Fruit fly (Drosophila melanogaster) whole organism, wandering third instar larva: ENCODE data around the gene BigH1.

Experiments
- Dif ChIP-seq: fragments of 200-275, 200-300 bp; sonication (Bioruptor generic); optimal IDR thresholded peaks from 2 replicates; lab custom pipeline; 2018; ENCODE audit warnings: missing biosample characterization, missing genetic modification characterization; ENCODE audit not compliant: partially characterized antibody
- GATAd ChIP-seq: sonication (Bioruptor generic); optimal IDR thresholded peaks from 2 replicates; lab custom pipeline; 2016; ENCODE audit warnings: missing biosample characterization, missing genetic modification characterization
- Mio ChIP-seq: sonication (Bioruptor generic); optimal IDR thresholded peaks from 2 replicates; lab custom pipeline; 2016; ENCODE audit warnings: missing biosample characterization, missing genetic modification characterization
- Myc ChIP-seq: fragments of >200 bp; optimal IDR thresholded peaks from 2 replicates; lab custom pipeline; 2017
- N ChIP-seq: fragments of >200 bp; optimal IDR thresholded peaks from 2 replicates; lab custom pipeline; 2018; ENCODE audit warnings: missing biosample characterization, missing external identifiers, missing genetic modification characterization
- OdsH ChIP-seq: fragments of 200-800 bp; sonication (Bioruptor generic); optimal IDR thresholded peaks from 2 replicates; lab custom pipeline; 2016; ENCODE audit warnings: missing biosample characterization, mild to moderate bottlenecking, missing genetic modification characterization
- dsf ChIP-seq: sonication (Bioruptor generic); optimal IDR thresholded peaks from 2 replicates; lab custom pipeline; 2016; ENCODE audit warnings: missing biosample characterization, missing genetic modification characterization, borderline replicate concordance
- fru ChIP-seq: fragments of 200-800 bp; sonication (Bioruptor generic); optimal IDR thresholded peaks from 3 replicates; lab custom pipeline; 2016; ENCODE audit warnings: missing biosample characterization, mild to moderate bottlenecking, missing genetic modification characterization
- psq ChIP-seq: fragments of 200-800 bp; sonication (Bioruptor generic); optimal IDR thresholded peaks from 3 replicates; lab custom pipeline; 2017; ENCODE audit warnings: missing biosample characterization, mild to moderate bottlenecking, missing genetic modification characterization, moderate library complexity
- usp ChIP-seq: fragments of >200 bp; optimal IDR thresholded peaks from 2 replicates; lab custom pipeline; 2017; ENCODE audit warnings: missing biosample characterization, missing genetic modification characterization
- woc ChIP-seq: sonication (Bioruptor generic); optimal IDR thresholded peaks from 2 replicates; lab custom pipeline; 2016; ENCODE audit warnings: missing biosample characterization, mild to moderate bottlenecking, missing genetic modification characterization

- TF ChIP-seq psq (GFP tag; lab: Kevin White, UChicago): peak; percentile 94
- peak; percentile 95 for TF ChIP-seq woc (GFP tag; lab: Kevin White, UChicago)
- peak; percentile 95 for TF ChIP-seq fru
- TF ChIP-seq Myc (lab: Kevin White, UChicago): no peak
- TF ChIP-seq Dif (GFP tag; lab: Kevin White, UChicago): peak; percentile 71
- peak; percentile 66 for TF ChIP-seq Mio
- TF ChIP-seq usp (GFP tag; lab: Kevin White, UChicago): no peak
- TF ChIP-seq GATAd: peak; percentile 57
- peak; percentile 83 for TF ChIP-seq dsf (GFP tag; lab: Kevin White, UChicago)
- no peak for TF ChIP-seq N (GFP tag; lab: Kevin White, UChicago)
- TF ChIP-seq OdsH: peak; percentile 96
These were observed 8.0 kb upstream of the BigH1 start for dm6 chr3R:14654976-14655896.
